Fruit fly (Drosophila melanogaster): Measurements from ENCODE around the gene mRpL1.
A peak's percentile ranks its signal among the peaks of the same experiment; 100 is the strongest.

mRpL1 gene

DNA sequence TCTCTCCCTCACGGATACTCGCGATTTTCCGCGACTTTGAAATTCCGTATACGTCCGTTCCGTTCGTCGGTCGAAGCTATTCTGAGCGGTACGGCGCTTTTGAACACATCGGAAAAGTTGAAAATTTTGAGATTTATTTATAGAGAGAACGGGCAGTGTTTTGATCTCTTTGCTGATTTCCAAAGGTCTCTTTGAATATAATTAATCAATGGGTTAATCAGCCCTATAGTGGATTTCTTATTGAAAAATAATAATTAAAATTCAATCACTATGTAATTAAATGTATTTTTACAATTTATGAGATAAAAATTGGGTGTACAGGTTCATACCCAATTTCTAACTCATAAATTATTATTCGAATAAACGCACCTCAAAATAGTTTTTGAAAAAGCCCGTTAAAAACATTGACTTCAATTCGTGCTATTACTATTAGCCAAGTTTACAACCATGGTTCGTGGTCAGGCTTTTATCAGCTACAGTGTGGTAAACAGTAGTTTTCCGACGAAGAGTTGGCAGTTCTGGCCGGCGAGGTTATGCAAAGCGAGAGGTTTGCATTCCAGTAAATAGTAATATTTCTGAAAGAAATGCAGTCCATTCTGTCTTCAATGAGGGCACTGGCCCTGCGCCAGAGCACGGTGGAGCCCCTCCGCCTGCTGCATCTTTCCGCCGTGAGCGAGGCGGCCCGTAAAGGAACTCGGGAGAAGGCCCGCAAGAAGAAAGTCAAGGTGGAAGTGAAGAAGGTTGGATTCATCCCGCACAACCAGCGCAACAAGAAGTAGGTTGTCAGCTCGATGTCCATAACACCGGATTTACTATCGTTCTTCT, at the start of gene mRpL1, which contains the start of gene CG9626 (continued):
- TF ChIP-seq zen (tag; optimal IDR thresholded peaks at IDR 0.05) (peak; percentile 63), Dll (GFP tag; IDR thresholded peaks at IDR 0.05; ENCODE audit: partially characterized antibody) (0 out of 4 replicates have a peak, but pooled peaks have one; percentile 13), Sin3A (optimal IDR thresholded peaks at IDR 0.05) (peak; percentile 49), CG8281 (tag; optimal IDR thresholded peaks at IDR 0.05) (peak; percentile 75), Pdp1 (GFP tag; optimal IDR thresholded peaks at IDR 0.05) (peak in 1 of 2 experiments; percentile 100), Dp (GFP tag; optimal IDR thresholded peaks at IDR 0.05) (peak; percentile 58), nerfin-2 (GFP tag; IDR thresholded peaks at IDR 0.05; ENCODE audit: partially characterized antibody) (0 out of 2 replicates have a peak, but pooled peaks have one; percentile 12), Ets97D (GFP tag; optimal IDR thresholded peaks at IDR 0.05) (peak; percentile 80)

DNA sequence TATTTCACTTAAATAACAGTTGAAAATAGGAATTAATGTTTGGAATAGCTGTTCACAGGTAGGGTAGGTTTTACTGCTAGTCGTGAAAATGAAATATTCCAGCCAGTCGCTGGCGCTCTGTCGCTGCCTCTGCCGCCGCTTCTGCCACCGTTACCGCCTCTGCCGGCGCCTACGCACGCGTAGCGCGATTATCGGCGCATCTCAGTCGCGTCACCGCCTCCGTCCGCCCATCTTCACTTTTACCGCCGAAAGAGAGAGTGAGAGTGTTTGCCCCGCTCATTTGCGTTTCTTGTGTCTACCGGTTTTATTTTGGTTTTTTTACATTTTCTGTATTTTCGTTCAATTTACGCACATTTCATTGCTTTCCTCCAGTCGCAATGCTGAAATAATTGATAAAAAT, 49.7 kb upstream of the mRpL1 start:
- peak; percentile 66 for TF ChIP-seq grn (GFP tag; optimal IDR thresholded peaks at IDR 0.05)
- TF ChIP-seq CG2199 (GFP tag; IDR thresholded peaks at IDR 0.05), result peak; percentile 69; the same call in 1 of the 3 replicates
- peak; percentile 27; the same call in 1 of the 2 replicates for TF ChIP-seq Awh (GFP tag; IDR thresholded peaks at IDR 0.05)
- TF ChIP-seq pros (GFP tag; optimal IDR thresholded peaks at IDR 0.05), result peak; percentile 19
- peak; percentile 89; the same call in 2 of the 3 replicates for TF ChIP-seq sr (GFP tag; IDR thresholded peaks at IDR 0.05)
- TF ChIP-seq Trl (optimal IDR thresholded peaks at IDR 0.05), result peak in 1 of 2 experiments; percentile 16
- TF ChIP-seq Trl (GFP tag; optimal IDR thresholded peaks at IDR 0.05), result no peak
- TF ChIP-seq CG10979 (tag; optimal IDR thresholded peaks at IDR 0.05), result no peak
- no peak for TF ChIP-seq tio (GFP tag; optimal IDR thresholded peaks at IDR 0.05)
- TF ChIP-seq HLHmδ (GFP tag; optimal IDR thresholded peaks at IDR 0.05), result peak; percentile 77
- peak; percentile 88 for TF ChIP-seq Adf1 (GFP tag; IDR thresholded peaks at IDR 0.05)
- peak; percentile 36 for TF ChIP-seq cad (GFP tag; optimal IDR thresholded peaks at IDR 0.05)
- TF ChIP-seq CG1602 (GFP tag; optimal IDR thresholded peaks at IDR 0.05), result no peak
- TF ChIP-seq Hmr (GFP tag; optimal IDR thresholded peaks at IDR 0.05), result no peak
- TF ChIP-seq onecut (GFP tag; IDR thresholded peaks at IDR 0.05), result 0 out of 2 replicates have a peak, but pooled peaks have one; percentile 12
- TF ChIP-seq Ets65A (GFP tag), result peak; percentile 43
- TF ChIP-seq tll (GFP tag; optimal IDR thresholded peaks at IDR 0.05), result peak in 1 of 2 experiments; percentile 83
- TF ChIP-seq ab (GFP tag; optimal IDR thresholded peaks at IDR 0.05), result no peak
- TF ChIP-seq CG15479 (GFP tag; optimal IDR thresholded peaks at IDR 0.05), result peak; percentile 95
- no peak for TF ChIP-seq pan (optimal IDR thresholded peaks at IDR 0.05)
- TF ChIP-seq pan (GFP tag; optimal IDR thresholded peaks at IDR 0.05 in 1 of 2, IDR thresholded peaks at IDR 0.05 in 1 of 2), result peak in 1 of 2 experiments; percentile 4
- no peak for TF ChIP-seq ken (GFP tag; IDR thresholded peaks at IDR 0.05)
- peak; percentile 99 for TF ChIP-seq Blimp-1 (GFP tag; optimal IDR thresholded peaks at IDR 0.05)
- 0 out of 4 replicates have a peak, but pooled peaks have one; percentile 24 for TF ChIP-seq chinmo (GFP tag; IDR thresholded peaks at IDR 0.05; ENCODE audit: partially characterized antibody)
- TF ChIP-seq vvl (GFP tag; IDR thresholded peaks at IDR 0.05), result peak; percentile 39; the same call in 1 of the 2 replicates
- peak; percentile 32 for TF ChIP-seq zen (tag; optimal IDR thresholded peaks at IDR 0.05)
- TF ChIP-seq CG10431 (GFP tag; optimal IDR thresholded peaks at IDR 0.05), result peak; percentile 58
- TF ChIP-seq CG6254 (GFP tag; optimal IDR thresholded peaks at IDR 0.05), result peak; percentile 7
- TF ChIP-seq CG33557 (GFP tag; optimal IDR thresholded peaks at IDR 0.05), result peak; percentile 64
- TF ChIP-seq CG1603 (tag; optimal IDR thresholded peaks at IDR 0.05), result no peak
- peak; percentile 14 for TF ChIP-seq CG14710 (tag; optimal IDR thresholded peaks at IDR 0.05)
- 0 out of 2 replicates have a peak, but pooled peaks have one; percentile 18 for TF ChIP-seq E2f1 (GFP tag; IDR thresholded peaks at IDR 0.05)
